Worm (Caenorhabditis elegans): ENCODE data around the gene str-4.

The str-4 gene

ce11 chrV:13335883-13336419, 3.6 kb downstream of the str-4 start, which contains the start of gene C50B6.9:
TSS of gene C50B6.9 (plus strand) at chrV:13336369.
- TF ChIP-seq lsy-2 (tag; optimal IDR thresholded peaks at IDR 0.05) = no peak
- no peak for TF ChIP-seq ceh-83 (GFP tag; optimal IDR thresholded peaks at IDR 0.05)
- TF ChIP-seq elt-1 (tag; optimal IDR thresholded peaks at IDR 0.05; ENCODE audit: borderline replicate concordance, insufficient read depth) = peak; percentile 9
- TF ChIP-seq nhr-76 (tag; optimal IDR thresholded peaks at IDR 0.05) = no peak
- TF ChIP-seq nhr-237 (tag; optimal IDR thresholded peaks at IDR 0.05) = no peak

- TF ChIP-seq lsy-2 (tag; optimal IDR thresholded peaks at IDR 0.05) (no peak), nhr-76 (tag; optimal IDR thresholded peaks at IDR 0.05) (no peak), unc-62 (GFP tag; optimal IDR thresholded peaks at IDR 0.05) (no peak), sem-2 (GFP tag; optimal IDR thresholded peaks at IDR 0.05) (no peak), ceh-83 (GFP tag; optimal IDR thresholded peaks at IDR 0.05) (no peak), drap-1 (GFP tag; optimal IDR thresholded peaks at IDR 0.05) (no peak), flh-1 (GFP tag; optimal IDR thresholded peaks at IDR 0.05) (no peak)
Measured at ce11 chrV:13334447-13334846, 5.1 kb downstream of the str-4 start.

- peak; percentile 94 for TF ChIP-seq elt-1 (tag; optimal IDR thresholded peaks at IDR 0.05; ENCODE audit: borderline replicate concordance, insufficient read depth)
- no peak for TF ChIP-seq ceh-39 (tag; optimal IDR thresholded peaks at IDR 0.05)
- TF ChIP-seq lin-32 (GFP tag; optimal IDR thresholded peaks at IDR 0.05) = no peak
Measured at ce11 chrV:13333386-13334180, 6.0 kb downstream of the str-4 start, which contains the start of gene nhr-168. TSS of gene nhr-168 (minus strand) at chrV:13333871.

- TF ChIP-seq nhr-237 (tag; optimal IDR thresholded peaks at IDR 0.05) (no peak), M03D4.4 (tag; optimal IDR thresholded peaks at IDR 0.05) (no peak), pha-4 (tag; optimal IDR thresholded peaks at IDR 0.05) (no peak), blmp-1 (tag; optimal IDR thresholded peaks at IDR 0.05) (no peak), hlh-1 (tag; optimal IDR thresholded peaks at IDR 0.05) (no peak), lin-13 (tag; optimal IDR thresholded peaks at IDR 0.05) (no peak), lsy-2 (tag; optimal IDR thresholded peaks at IDR 0.05) (no peak), bed-3 (GFP tag; optimal IDR thresholded peaks at IDR 0.05) (no peak), zip-8 (tag; optimal IDR thresholded peaks at IDR 0.05) (no peak), tbx-8 (GFP tag; optimal IDR thresholded peaks at IDR 0.05) (no peak), cnd-1 (tag; optimal IDR thresholded peaks at IDR 0.05) (no peak), elt-1 (tag; optimal IDR thresholded peaks at IDR 0.05; ENCODE audit: borderline replicate concordance, insufficient read depth) (no peak), mep-1 (tag; optimal IDR thresholded peaks at IDR 0.05) (no peak), sptf-1 (tag; optimal IDR thresholded peaks at IDR 0.05) (no peak), ztf-11 (tag; optimal IDR thresholded peaks at IDR 0.05) (no peak), sem-2 (GFP tag; optimal IDR thresholded peaks at IDR 0.05) (no peak), elt-3 (tag; optimal IDR thresholded peaks at IDR 0.05) (no peak)
Measured at ce11 chrV:13330919-13331318, 8.6 kb downstream of the str-4 start, which contains the start of gene nhr-129. TSS of gene nhr-129 (minus strand) at chrV:13331019.

ce11 chrV:13327463-13327862, 12.1 kb downstream of the str-4 start, which contains the start of gene str-37:
TSS of gene str-37 (plus strand) at chrV:13327763.
- TF ChIP-seq elt-3 (tag; optimal IDR thresholded peaks at IDR 0.05) (no peak), nhr-28 (tag; optimal IDR thresholded peaks at IDR 0.05) (no peak)

ce11 chrV:13324933-13325760, 14.4 kb downstream of the str-4 start, which contains the start of gene C50B6.7:
TSS of gene C50B6.7 (minus strand) at chrV:13324983.
- TF ChIP-seq lin-32 (GFP tag; optimal IDR thresholded peaks at IDR 0.05) (no peak), drap-1 (GFP tag; optimal IDR thresholded peaks at IDR 0.05) (no peak), nhr-28 (tag; optimal IDR thresholded peaks at IDR 0.05) (no peak), unc-120 (tag; optimal IDR thresholded peaks at IDR 0.05; ENCODE audit: poor library complexity, severe bottlenecking) (no peak), flh-1 (GFP tag; optimal IDR thresholded peaks at IDR 0.05) (no peak)
